Worm (Caenorhabditis elegans) whole organism, late embryonic: ENCODE measurements around the gene F52D2.6.
A peak's percentile ranks its signal among the peaks of the same experiment; 100 is the strongest.

Experiments used
- F13H6.1 ChIP-seq: sonication (generic microtip); optimal IDR thresholded peaks from 2 replicates; lab custom pipeline; 2016; ENCODE audit warnings: missing genetic modification characterization, missing compliant biosample characterization
- K02D7.2 ChIP-seq: sonication (generic microtip); optimal IDR thresholded peaks from 2 replicates; lab custom pipeline; 2017; ENCODE audit warnings: mild to moderate bottlenecking, missing genetic modification characterization, missing compliant biosample characterization
- Y22D7AL.16 ChIP-seq: sonication (generic microtip); optimal IDR thresholded peaks from 2 replicates; lab custom pipeline; 2016; ENCODE audit warnings: missing genetic modification characterization, missing compliant biosample characterization
- ahr-1 ChIP-seq: sonication (generic microtip); optimal IDR thresholded peaks from 2 replicates; lab custom pipeline; 2016; ENCODE audit warnings: missing genetic modification characterization, missing compliant biosample characterization
- ama-1 ChIP-seq: fragments of 150-350 bp; optimal IDR thresholded peaks from 2 replicates; lab custom pipeline; 2014
- ceh-14 ChIP-seq: sonication (generic microtip); optimal IDR thresholded peaks from 2 replicates; lab custom pipeline; 2016; ENCODE audit warnings: missing genotype, missing genetic modification characterization, missing compliant biosample characterization
- ceh-18 ChIP-seq: sonication (generic microtip); optimal IDR thresholded peaks from 2 replicates; lab custom pipeline; 2016; ENCODE audit warnings: missing genetic modification characterization, missing compliant biosample characterization
- ceh-19 ChIP-seq: fragments of 200-800 bp; sonication (Bioruptor generic); optimal IDR thresholded peaks from 2 replicates; lab custom pipeline; 2018; ENCODE audit warnings: mild to moderate bottlenecking, missing genetic modification characterization, missing compliant biosample characterization
- ceh-2 ChIP-seq: sonication (generic microtip); optimal IDR thresholded peaks from 2 replicates; lab custom pipeline; 2016; ENCODE audit warnings: missing genotype, missing genetic modification characterization, missing compliant biosample characterization
- ceh-31 ChIP-seq: sonication (generic microtip); optimal IDR thresholded peaks from 2 replicates; lab custom pipeline; 2016; ENCODE audit warnings: missing genetic modification characterization, missing compliant biosample characterization
- ceh-34 ChIP-seq: sonication (generic microtip); optimal IDR thresholded peaks from 2 replicates; lab custom pipeline; 2016; ENCODE audit warnings: mild to moderate bottlenecking, missing genetic modification characterization, missing compliant biosample characterization
- ceh-45 ChIP-seq: fragments of 200-800 bp; sonication (Bioruptor generic); IDR thresholded peaks from 2 replicates; pipeline ENCODE4 v1.3.6; 2022; ENCODE audit warnings: missing genetic modification reagents, missing genetic modification characterization, missing compliant biosample characterization
- dmd-4 ChIP-seq: sonication (generic microtip); optimal IDR thresholded peaks from 2 replicates; lab custom pipeline; 2016; ENCODE audit warnings: borderline replicate concordance, missing genetic modification characterization, missing compliant biosample characterization
- dve-1 ChIP-seq: sonication (generic microtip); optimal IDR thresholded peaks from 2 replicates; lab custom pipeline; 2017; ENCODE audit warnings: antibody characterized with exemption, mild to moderate bottlenecking, missing genetic modification characterization, missing compliant biosample characterization
- elt-2 ChIP-seq: sonication (generic microtip); optimal IDR thresholded peaks from 2 replicates; lab custom pipeline; 2016; ENCODE audit warnings: missing genetic modification reagents, missing genetic modification characterization, missing compliant biosample characterization
- elt-4 ChIP-seq: sonication (generic microtip); optimal IDR thresholded peaks from 2 replicates; lab custom pipeline; 2016; ENCODE audit warnings: missing genetic modification characterization, missing compliant biosample characterization
- fkh-6 ChIP-seq: sonication (generic microtip); optimal IDR thresholded peaks from 2 replicates; lab custom pipeline; 2016; ENCODE audit warnings: missing genetic modification characterization, missing compliant biosample characterization
- hlh-13 ChIP-seq: fragments of 200-800 bp; sonication (Bioruptor generic); optimal IDR thresholded peaks from 2 replicates; lab custom pipeline; 2018; ENCODE audit warnings: mild to moderate bottlenecking, missing genetic modification characterization, missing compliant biosample characterization
- hlh-15 ChIP-seq: sonication (generic microtip); optimal IDR thresholded peaks from 2 replicates; lab custom pipeline; 2016; ENCODE audit warnings: missing genetic modification characterization, missing compliant biosample characterization
- hlh-30 ChIP-seq: sonication (generic microtip); optimal IDR thresholded peaks from 2 replicates; lab custom pipeline; 2017; ENCODE audit warnings: antibody characterized with exemption, missing genetic modification characterization, missing compliant biosample characterization; ENCODE audit not compliant: insufficient read depth
- hlh-6 ChIP-seq: sonication (generic microtip); optimal IDR thresholded peaks from 2 replicates; lab custom pipeline; 2016; ENCODE audit warnings: missing genotype, missing genetic modification characterization, missing compliant biosample characterization
- hlh-8 ChIP-seq: sonication (generic microtip); optimal IDR thresholded peaks from 2 replicates; lab custom pipeline; 2016; ENCODE audit warnings: missing genotype, missing genetic modification characterization, missing compliant biosample characterization
- lim-6 ChIP-seq: sonication (generic microtip); optimal IDR thresholded peaks from 2 replicates; lab custom pipeline; 2016; ENCODE audit warnings: missing genetic modification characterization, missing compliant biosample characterization
- lin-11 ChIP-seq: fragments of 200-800 bp; sonication (Bioruptor generic); optimal IDR thresholded peaks from 2 replicates; lab custom pipeline; 2018; ENCODE audit warnings: mild to moderate bottlenecking, missing genetic modification characterization, missing compliant biosample characterization
- nfya-1 ChIP-seq: sonication (generic microtip); optimal IDR thresholded peaks from 2 replicates; lab custom pipeline; 2017; ENCODE audit warnings: missing genetic modification characterization, mild to moderate bottlenecking, missing compliant biosample characterization, antibody characterized with exemption, moderate library complexity
- odd-2 ChIP-seq: sonication (generic microtip); optimal IDR thresholded peaks from 2 replicates; lab custom pipeline; 2017; ENCODE audit warnings: antibody characterized with exemption, mild to moderate bottlenecking, missing genetic modification characterization, missing compliant biosample characterization
- pax-1 ChIP-seq: fragments of 150-350 bp; optimal IDR thresholded peaks from 2 replicates; lab custom pipeline; 2014; ENCODE audit warnings: missing biosample characterization, missing genetic modification characterization
- pha-2 ChIP-seq: sonication (generic microtip); optimal IDR thresholded peaks from 2 replicates; lab custom pipeline; 2017; ENCODE audit warnings: mild to moderate bottlenecking, missing genetic modification characterization, missing compliant biosample characterization
- pros-1 ChIP-seq: fragments of 150-350 bp; optimal IDR thresholded peaks from 2 replicates; lab custom pipeline; 2014; ENCODE audit warnings: missing biosample characterization, missing genetic modification reagents, missing genetic modification characterization
- rnt-1 ChIP-seq: sonication (generic microtip); optimal IDR thresholded peaks from 2 replicates; lab custom pipeline; 2016; ENCODE audit warnings: missing genetic modification characterization, missing compliant biosample characterization
- sdc-2 ChIP-seq: sonication (generic microtip); optimal IDR thresholded peaks from 2 replicates; lab custom pipeline; 2016; ENCODE audit warnings: missing genotype, missing genetic modification characterization, missing compliant biosample characterization
- tbx-2 ChIP-seq: sonication (generic microtip); optimal IDR thresholded peaks from 2 replicates; lab custom pipeline; 2016; ENCODE audit warnings: missing genetic modification characterization, missing compliant biosample characterization
- tbx-7 ChIP-seq: sonication (generic microtip); optimal IDR thresholded peaks from 2 replicates; lab custom pipeline; 2016; ENCODE audit warnings: missing genotype, missing genetic modification characterization, missing compliant biosample characterization
- unc-3 ChIP-seq, 2 experiments: fragments of 200-800 bp in 1 of 2; sonication (Bioruptor generic) in 1 of 2; sonication (generic microtip) in 1 of 2; conservative IDR thresholded peaks in 1 of 2; optimal IDR thresholded peaks in 1 of 2; 2 replicates each; pipeline versions ENCODE4 v1.3.6 to Lab custom; 2016 to 2022; ENCODE audit warnings: missing compliant biosample characterization in 2 of 2, missing genetic modification characterization in 2 of 2, missing genetic modification reagents in 1 of 2
- unc-86 ChIP-seq: sonication (generic microtip); optimal IDR thresholded peaks from 2 replicates; lab custom pipeline; 2016; ENCODE audit warnings: missing genetic modification characterization, missing compliant biosample characterization
- zip-5 ChIP-seq: sonication (generic microtip); optimal IDR thresholded peaks from 2 replicates; lab custom pipeline; 2016; ENCODE audit warnings: missing genetic modification characterization, missing compliant biosample characterization

The F52D2.6 gene

DNA sequence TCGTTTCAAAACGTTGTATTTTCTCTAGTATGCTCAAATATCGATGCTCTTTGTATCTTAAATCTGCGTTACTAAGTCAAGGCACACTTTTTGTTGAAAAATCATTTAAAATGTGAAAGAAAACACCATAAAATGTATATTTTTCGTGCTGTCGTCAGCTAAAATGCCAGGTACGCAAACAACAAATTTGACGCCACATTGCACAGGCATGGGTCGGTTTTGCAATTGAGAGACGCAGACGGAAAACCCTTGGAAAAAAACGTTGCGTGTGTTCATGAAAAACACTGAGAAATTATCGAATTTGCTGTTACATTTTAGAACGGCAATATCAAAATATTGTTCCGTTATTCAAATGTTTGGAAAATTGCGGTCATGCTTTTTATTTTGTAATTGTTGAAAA lies 11.0 kb upstream of the F52D2.6 start:
- TF ChIP-seq nfya-1 (peak; percentile 30), unc-86 (tag; lab: Kevin White, UChicago) (no peak), sdc-2 (peak; percentile 77), Y22D7AL.16 (tag; lab: Kevin White, UChicago) (no peak)

ce11 chrX:1969575-1969974 lies 6.2 kb upstream of the F52D2.6 start, which contains the start of gene str-79:
Gene str-79, plus strand, starts transcription at chrX:1969875.
- TF ChIP-seq elt-2 (tag; lab: Kevin White, UChicago) (no peak), ceh-14 (tag; lab: Kevin White, UChicago) (no peak)
- TF ChIP-seq, all 69 proteins: peak for 0

- no peak for TF ChIP-seq K02D7.2
- TF ChIP-seq hlh-30 (tag; lab: Kevin White, UChicago), result no peak
- TF ChIP-seq hlh-6 (tag; lab: Kevin White, UChicago), result no peak
- TF ChIP-seq tbx-7 (tag; lab: Kevin White, UChicago), result no peak
- no peak for TF ChIP-seq zip-5 (tag; lab: Kevin White, UChicago)
- TF ChIP-seq sdc-2, result no peak
- TF ChIP-seq ceh-18 (tag; lab: Kevin White, UChicago), result no peak
- no peak for TF ChIP-seq fkh-6 (tag; lab: Kevin White, UChicago)
- TF ChIP-seq ceh-19 (GFP tag; lab: Kevin White, UChicago), result no peak
- no peak for TF ChIP-seq ceh-31
- no peak for TF ChIP-seq lin-11 (tag; lab: Kevin White, UChicago)
- TF ChIP-seq dmd-4 (tag; lab: Kevin White, UChicago), result no peak
- TF ChIP-seq unc-3 (GFP tag; conservative IDR thresholded peaks at IDR 0.05; lab: Robert Waterston, UW), result no peak
- TF ChIP-seq unc-3 (tag; optimal IDR thresholded peaks at IDR 0.05; lab: Kevin White, UChicago), result no peak
- no peak for TF ChIP-seq ahr-1 (tag; lab: Kevin White, UChicago)
- TF ChIP-seq pax-1 (tag; lab: Kevin White, UChicago), result no peak
- TF ChIP-seq ceh-34 (tag; lab: Kevin White, UChicago), result no peak
- TF ChIP-seq hlh-15 (tag; lab: Kevin White, UChicago), result no peak
- TF ChIP-seq, all 69 proteins: peak for 0
Observed at ce11 chrX:1971647-1972046, 4.1 kb upstream of the F52D2.6 start.

DNA sequence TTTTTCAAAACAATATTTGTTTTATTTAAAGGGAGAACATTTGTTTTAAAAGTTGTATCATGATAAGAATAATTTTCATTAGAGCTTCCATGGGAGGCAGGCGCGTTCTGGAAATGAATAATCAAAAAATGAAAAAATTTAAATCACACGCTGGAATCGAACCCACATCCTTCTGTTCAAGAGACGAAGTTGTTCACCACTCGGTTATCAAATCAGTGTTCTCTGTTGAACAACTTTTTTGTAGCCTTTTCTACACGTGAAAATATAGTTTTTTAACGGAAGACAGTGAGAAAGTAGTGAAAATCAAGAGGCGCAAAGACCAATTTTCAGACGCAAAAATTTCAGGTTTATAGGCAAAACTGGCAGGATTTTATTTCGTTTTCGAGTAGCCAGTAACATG lies 3.0 kb upstream of the F52D2.6 start:
- no peak for TF ChIP-seq K02D7.2
- no peak for TF ChIP-seq lim-6 (tag; lab: Kevin White, UChicago)
- no peak for TF ChIP-seq F13H6.1
- TF ChIP-seq tbx-7 (tag; lab: Kevin White, UChicago), result no peak
- TF ChIP-seq dve-1 (tag; lab: Kevin White, UChicago), result no peak
- TF ChIP-seq elt-4 (tag; lab: Kevin White, UChicago), result no peak
- TF ChIP-seq zip-5 (tag; lab: Kevin White, UChicago), result no peak
- TF ChIP-seq hlh-8, result no peak
- no peak for TF ChIP-seq ama-1 (lab: Kevin White, UChicago)
- TF ChIP-seq odd-2 (tag; lab: Kevin White, UChicago), result no peak

- no peak for TF ChIP-seq ceh-45 (GFP tag; lab: Robert Waterston, UW)
- no peak for TF ChIP-seq hlh-13 (GFP tag; lab: Kevin White, UChicago)
- TF ChIP-seq lin-11 (tag; lab: Kevin White, UChicago), result no peak
- TF ChIP-seq F13H6.1, result no peak
- TF ChIP-seq hlh-30 (tag; lab: Kevin White, UChicago), result no peak
- no peak for TF ChIP-seq ceh-34 (tag; lab: Kevin White, UChicago)
- TF ChIP-seq unc-86 (tag; lab: Kevin White, UChicago), result no peak
- no peak for TF ChIP-seq dmd-4 (tag; lab: Kevin White, UChicago)
- no peak for TF ChIP-seq nfya-1
- no peak for TF ChIP-seq hlh-15 (tag; lab: Kevin White, UChicago)
- no peak for TF ChIP-seq ceh-2
- TF ChIP-seq pha-2 (tag; lab: Kevin White, UChicago), result no peak
- no peak for TF ChIP-seq elt-4 (tag; lab: Kevin White, UChicago)
- TF ChIP-seq tbx-2 (tag; lab: Kevin White, UChicago), result no peak
- no peak for TF ChIP-seq rnt-1 (tag; lab: Kevin White, UChicago)
- TF ChIP-seq tbx-7 (tag; lab: Kevin White, UChicago), result no peak
- no peak for TF ChIP-seq pros-1 (tag; lab: Kevin White, UChicago)
- no peak for TF ChIP-seq unc-3 (GFP tag; conservative IDR thresholded peaks at IDR 0.05; lab: Robert Waterston, UW)
- TF ChIP-seq unc-3 (tag; optimal IDR thresholded peaks at IDR 0.05; lab: Kevin White, UChicago), result no peak
Observed at ce11 chrX:1974699-1975098, 1.1 kb upstream of the F52D2.6 start, which contains the start of gene F52D2.5. Gene F52D2.5, minus strand, starts transcription at chrX:1974799.
